Fruit fly (Drosophila melanogaster) whole organism, prepupa: ENCODE results near the gene CG18746.

Experiments
- CG10631 ChIP-seq: fragments of 200-800 bp; sonication (Bioruptor generic); optimal IDR thresholded peaks from 2 replicates; lab custom pipeline; 2016; ENCODE audit warnings: missing biosample characterization, missing genetic modification characterization
- CG15336 ChIP-seq: fragments of 200-800 bp; sonication (Bioruptor generic); IDR thresholded peaks from 2 replicates; pipeline ENCODE4 v1.3.6; 2022; ENCODE audit warnings: missing biosample characterization, missing genetic modification characterization
- CG16779 ChIP-seq: fragments of 200-800 bp; sonication (Bioruptor generic); optimal IDR thresholded peaks from 3 replicates; lab custom pipeline; 2017; ENCODE audit warnings: missing biosample characterization, mild to moderate bottlenecking, missing genetic modification characterization
- CG3032 ChIP-seq: fragments of 200-800 bp; optimal IDR thresholded peaks from 2 replicates; lab custom pipeline; 2019; ENCODE audit warnings: missing biosample characterization, mild to moderate bottlenecking, missing genetic modification characterization, moderate library complexity
- CG6808 ChIP-seq: fragments of 200-800 bp; sonication (Bioruptor generic); optimal IDR thresholded peaks from 3 replicates; lab custom pipeline; 2017; ENCODE audit warnings: missing biosample characterization, missing genetic modification characterization, mild to moderate bottlenecking, moderate library complexity, missing genetic modification reagents
- CG8119 ChIP-seq: fragments of 200-800 bp; sonication (Bioruptor generic); IDR thresholded peaks from 3 replicates; pipeline ENCODE4 v1.3.6; 2022; ENCODE audit warnings: missing biosample characterization, missing genetic modification characterization
- Ets96B ChIP-seq: fragments of 200-800 bp; optimal IDR thresholded peaks from 2 replicates; lab custom pipeline; 2019; ENCODE audit warnings: missing biosample characterization, mild to moderate bottlenecking, missing genetic modification characterization, moderate library complexity
- Gug ChIP-seq: fragments of 200-800 bp; sonication (Bioruptor generic); IDR thresholded peaks from 2 replicates; pipeline ENCODE4 v1.3.6; 2022; ENCODE audit warnings: missing biosample characterization, missing genetic modification characterization
- Hr39 ChIP-seq: fragments of 200-800 bp; sonication (Bioruptor generic); optimal IDR thresholded peaks from 2 replicates; lab custom pipeline; 2016; ENCODE audit warnings: missing biosample characterization, missing genetic modification characterization
- esn ChIP-seq: fragments of 200-800 bp; sonication (Bioruptor generic); optimal IDR thresholded peaks from 2 replicates; lab custom pipeline; 2016; ENCODE audit warnings: missing biosample characterization, mild to moderate bottlenecking, missing genetic modification characterization, moderate library complexity
- fkh ChIP-seq: fragments of 200-800 bp; sonication (Bioruptor generic); optimal IDR thresholded peaks from 3 replicates; lab custom pipeline; 2017; ENCODE audit warnings: missing biosample characterization, mild to moderate bottlenecking, missing genetic modification characterization, moderate library complexity

- TF ChIP-seq Gug (GFP tag; lab: Robert Waterston, UW) (no peak), CG3032 (tag; lab: Kevin White, UChicago) (no peak), esn (GFP tag; lab: Kevin White, UChicago) (no peak), CG15336 (no peak), Ets96B (tag; lab: Kevin White, UChicago) (no peak), CG8119 (GFP tag; lab: Robert Waterston, UW) (no peak), Hr39 (GFP tag; lab: Kevin White, UChicago) (no peak), CG10631 (GFP tag; lab: Kevin White, UChicago) (no peak), fkh (GFP tag; lab: Kevin White, UChicago) (no peak), CG6808 (GFP tag; lab: Kevin White, UChicago) (no peak), CG16779 (tag; lab: Kevin White, UChicago) (no peak)
Observed at dm6 chr3R:7757822-7758221, 32.2 kb downstream of the CG18746 start, which contains the start of gene CG10919.
